Fruit fly (Drosophila melanogaster) whole organism, embryonic: ENCODE data around the gene Hpr1.

Experiments used
- Abd-B ChIP-seq: fragments of 200-800 bp; sonication (Bioruptor generic); optimal IDR thresholded peaks from 2 replicates; lab custom pipeline; 2018; ENCODE audit warnings: missing biosample characterization, mild to moderate bottlenecking, missing genetic modification characterization, moderate library complexity
- Antp ChIP-seq: fragments of 200-800 bp; sonication (Bioruptor generic); optimal IDR thresholded peaks from 3 replicates; lab custom pipeline; 2016; ENCODE audit warnings: missing biosample characterization, missing genetic modification characterization
- B-H1 ChIP-seq: fragments of 200-800 bp; sonication (Bioruptor generic); IDR thresholded peaks from 3 replicates; pipeline ENCODE4 v1.3.6; 2022; ENCODE audit warnings: missing biosample characterization, missing genetic modification characterization
- B-H2 ChIP-seq: fragments of 200-800 bp; sonication (Bioruptor generic); optimal IDR thresholded peaks from 2 replicates; lab custom pipeline; 2018; ENCODE audit warnings: missing biosample characterization, mild to moderate bottlenecking, missing genetic modification characterization
- Blimp-1 ChIP-seq: fragments of 200-800 bp; sonication (Bioruptor generic); optimal IDR thresholded peaks from 3 replicates; lab custom pipeline; 2018; ENCODE audit warnings: missing biosample characterization, missing genetic modification characterization, mild to moderate bottlenecking, moderate library complexity, missing genetic modification reagents
- BtbVII ChIP-seq: fragments of 200-800 bp; sonication (Bioruptor generic); optimal IDR thresholded peaks from 3 replicates; lab custom pipeline; 2017; ENCODE audit warnings: missing biosample characterization, mild to moderate bottlenecking, missing genetic modification characterization
- CG12219 ChIP-seq: fragments of 200-800 bp; sonication (Bioruptor generic); optimal IDR thresholded peaks from 3 replicates; lab custom pipeline; 2018; ENCODE audit warnings: missing biosample characterization, mild to moderate bottlenecking, missing genetic modification characterization
- CG13624 ChIP-seq: fragments of 200-800 bp; sonication (Bioruptor generic); optimal IDR thresholded peaks from 2 replicates; lab custom pipeline; 2016; ENCODE audit warnings: missing biosample characterization, missing genetic modification characterization
- CG15073 ChIP-seq: fragments of 200-800 bp; sonication (Bioruptor generic); optimal IDR thresholded peaks from 2 replicates; lab custom pipeline; 2016; ENCODE audit warnings: missing biosample characterization, missing genetic modification characterization
- CG15269 ChIP-seq: fragments of 200-800 bp; sonication (Bioruptor generic); optimal IDR thresholded peaks from 2 replicates; lab custom pipeline; 2018; ENCODE audit warnings: missing biosample characterization, mild to moderate bottlenecking, missing genetic modification characterization, moderate library complexity
- CG32532 ChIP-seq: fragments of 200-800 bp; sonication (Bioruptor generic); IDR thresholded peaks from 2 replicates; pipeline ENCODE4 v1.3.6; 2022; ENCODE audit warnings: missing biosample characterization, missing genetic modification characterization
- CG3407 ChIP-seq: fragments of 200-800 bp; sonication (Bioruptor generic); optimal IDR thresholded peaks from 2 replicates; lab custom pipeline; 2018; ENCODE audit warnings: missing biosample characterization, mild to moderate bottlenecking, missing genetic modification characterization
- CG34422 ChIP-seq: fragments of 200-800 bp; sonication (Bioruptor generic); IDR thresholded peaks from 3 replicates; pipeline ENCODE4 v1.3.6; 2022; ENCODE audit warnings: missing biosample characterization, missing genetic modification characterization
- CG4360 ChIP-seq: fragments of 200-800 bp; sonication (Bioruptor generic); IDR thresholded peaks from 2 replicates; pipeline ENCODE4 v1.3.6; 2022; ENCODE audit warnings: missing biosample characterization, missing genetic modification characterization
- CG4820 ChIP-seq: fragments of 200-800 bp; sonication (Bioruptor generic); optimal IDR thresholded peaks from 3 replicates; lab custom pipeline; 2016; ENCODE audit warnings: missing biosample characterization, missing genetic modification characterization
- CG6813 ChIP-seq: fragments of 200-800 bp; sonication (Bioruptor generic); optimal IDR thresholded peaks from 2 replicates; lab custom pipeline; 2017; ENCODE audit warnings: missing biosample characterization, missing genetic modification characterization, mild to moderate bottlenecking, moderate library complexity, missing genetic modification reagents
- CG8388 ChIP-seq: fragments of 200-800 bp; sonication (Bioruptor generic); optimal IDR thresholded peaks from 2 replicates; lab custom pipeline; 2019; ENCODE audit warnings: missing biosample characterization, mild to moderate bottlenecking, missing genetic modification characterization, moderate library complexity
- CG8478 ChIP-seq: fragments of >200 bp; optimal IDR thresholded peaks from 2 replicates; lab custom pipeline; 2018
- CG8944 ChIP-seq: fragments of 200-800 bp; sonication (Bioruptor generic); optimal IDR thresholded peaks from 3 replicates; lab custom pipeline; 2016; ENCODE audit warnings: missing biosample characterization, missing genetic modification characterization
- CG9609 ChIP-seq: fragments of 200-800 bp; sonication (Bioruptor generic); optimal IDR thresholded peaks from 3 replicates; lab custom pipeline; 2016; ENCODE audit warnings: missing biosample characterization, missing genetic modification characterization
- Dll ChIP-seq: fragments of 200-800 bp; sonication (Bioruptor generic); IDR thresholded peaks from 4 replicates; pipeline ENCODE4 v1.3.6; 2022; ENCODE audit warnings: missing biosample characterization, missing genetic modification characterization; ENCODE audit not compliant: partially characterized antibody
- H15 ChIP-seq: fragments of 200-800 bp; sonication (Bioruptor generic); IDR thresholded peaks from 3 replicates; pipeline ENCODE4 v1.3.6; 2022; ENCODE audit warnings: missing biosample characterization, missing genetic modification characterization
- HLHmδ ChIP-seq: fragments of 200-800 bp; sonication (Bioruptor generic); optimal IDR thresholded peaks from 2 replicates; lab custom pipeline; 2018; ENCODE audit warnings: missing biosample characterization, mild to moderate bottlenecking, missing genetic modification characterization, moderate library complexity
- Hr39 ChIP-seq: fragments of >200 bp; optimal IDR thresholded peaks from 2 replicates; lab custom pipeline; 2017
- Hr78 ChIP-seq, 2 experiments: fragments of 200-800 bp in 1 of 2; fragments of >200 bp in 1 of 2; sonication (Bioruptor generic) in 1 of 2; optimal IDR thresholded peaks; 2 replicates each; lab custom pipeline; 2017 to 2019; ENCODE audit warnings: missing biosample characterization in 2 of 2, missing genetic modification characterization in 2 of 2, mild to moderate bottlenecking in 1 of 2, moderate library complexity in 1 of 2
- MBD-R2 ChIP-seq: fragments of 200-800 bp; sonication (Bioruptor generic); IDR thresholded peaks from 2 replicates; pipeline ENCODE4 v1.3.6; 2022; ENCODE audit warnings: missing biosample characterization, missing genetic modification characterization
- MESR4 ChIP-seq: fragments of 200-800 bp; sonication (Bioruptor generic); optimal IDR thresholded peaks from 2 replicates; lab custom pipeline; 2018; ENCODE audit warnings: missing biosample characterization, mild to moderate bottlenecking, missing genetic modification characterization, moderate library complexity
- Med ChIP-seq: fragments of 200-800 bp; sonication (Bioruptor generic); peaks from one replicate; lab custom pipeline; 2016; ENCODE audit warnings: missing biosample characterization, missing genetic modification characterization, mild to moderate bottlenecking, inconsistent platforms, moderate library complexity
- Mes4 ChIP-seq: fragments of 200-800 bp; sonication (Bioruptor generic); optimal IDR thresholded peaks from 2 replicates; lab custom pipeline; 2016; ENCODE audit warnings: missing biosample characterization, missing genetic modification characterization
- Oli ChIP-seq: fragments of 200-800 bp; sonication (Bioruptor generic); optimal IDR thresholded peaks from 2 replicates; lab custom pipeline; 2018; ENCODE audit warnings: missing biosample characterization, mild to moderate bottlenecking, missing genetic modification characterization, moderate library complexity
- Sry-δ ChIP-seq: fragments of 200-800 bp; sonication (Bioruptor generic); optimal IDR thresholded peaks from 2 replicates; lab custom pipeline; 2016; ENCODE audit warnings: missing biosample characterization, missing genetic modification characterization
- Taf1 ChIP-seq: fragments of 200-800 bp; sonication (Bioruptor generic); IDR thresholded peaks from 2 replicates; pipeline ENCODE4 v1.3.6; 2022; ENCODE audit warnings: missing biosample characterization, missing genetic modification characterization
- ac ChIP-seq: fragments of 200-800 bp; sonication (Bioruptor generic); optimal IDR thresholded peaks from 3 replicates; lab custom pipeline; 2017; ENCODE audit warnings: missing biosample characterization, mild to moderate bottlenecking, missing genetic modification characterization
- aop ChIP-seq: fragments of 200-800 bp; sonication (Bioruptor generic); IDR thresholded peaks from 2 replicates; pipeline ENCODE4 v1.3.6; 2022; ENCODE audit warnings: missing biosample characterization, missing genetic modification characterization
- cad ChIP-seq: fragments of >200 bp; optimal IDR thresholded peaks from 2 replicates; lab custom pipeline; 2017; ENCODE audit warnings: missing biosample characterization, missing genetic modification characterization
- crol ChIP-seq: fragments of 200-800 bp; sonication (Bioruptor generic); IDR thresholded peaks from 2 replicates; pipeline ENCODE4 v1.3.6; 2022; ENCODE audit warnings: missing biosample characterization, missing genetic modification characterization
- dimm ChIP-seq: fragments of 200-800 bp; sonication (Bioruptor generic); IDR thresholded peaks from 2 replicates; pipeline ENCODE4 v1.3.6; 2022; ENCODE audit warnings: missing biosample characterization, missing genetic modification characterization
- exex ChIP-seq: fragments of 200-800 bp; sonication (Bioruptor generic); optimal IDR thresholded peaks from 4 replicates; lab custom pipeline; 2018; ENCODE audit warnings: missing biosample characterization, mild to moderate bottlenecking, missing genetic modification characterization, moderate library complexity
- gem ChIP-seq: fragments of 200-800 bp; sonication (Bioruptor generic); optimal IDR thresholded peaks from 2 replicates; lab custom pipeline; 2019; ENCODE audit warnings: missing biosample characterization, mild to moderate bottlenecking, missing genetic modification characterization, moderate library complexity
- gt ChIP-seq: fragments of 200-800 bp; sonication (Bioruptor generic); IDR thresholded peaks from 2 replicates; pipeline ENCODE4 v1.3.6; 2022; ENCODE audit warnings: missing biosample characterization, missing genetic modification characterization
- insv ChIP-seq, 2 experiments: fragments of 200-800 bp; sonication (Bioruptor generic); optimal IDR thresholded peaks; 3 replicates each; lab custom pipeline; 2016 to 2018; ENCODE audit warnings: missing biosample characterization in 2 of 2, missing genetic modification characterization in 2 of 2
- kay ChIP-seq: fragments of 200-800 bp; sonication (Bioruptor generic); optimal IDR thresholded peaks from 2 replicates; lab custom pipeline; 2016; ENCODE audit warnings: missing biosample characterization, missing genetic modification characterization
- kni ChIP-seq: fragments of 200-800 bp; sonication (Bioruptor generic); optimal IDR thresholded peaks from 3 replicates; lab custom pipeline; 2017; ENCODE audit warnings: mild to moderate bottlenecking, missing biosample characterization, missing genetic modification reagents, missing genetic modification characterization
- nerfin-2 ChIP-seq: fragments of 200-800 bp; sonication (Bioruptor generic); IDR thresholded peaks from 2 replicates; pipeline ENCODE4 v1.3.6; 2022; ENCODE audit warnings: missing biosample characterization, missing genetic modification characterization; ENCODE audit not compliant: partially characterized antibody
- schlank ChIP-seq: fragments of 200-800 bp; sonication (Bioruptor generic); optimal IDR thresholded peaks from 2 replicates; lab custom pipeline; 2018; ENCODE audit warnings: missing biosample characterization, mild to moderate bottlenecking, missing genetic modification characterization
- seq ChIP-seq: fragments of 200-800 bp; sonication (Bioruptor generic); IDR thresholded peaks from 2 replicates; pipeline ENCODE4 v1.3.6; 2022; ENCODE audit warnings: missing biosample characterization, missing genetic modification characterization
- sug ChIP-seq: fragments of 200-800 bp; optimal IDR thresholded peaks from 2 replicates; lab custom pipeline; 2019; ENCODE audit warnings: missing biosample characterization, mild to moderate bottlenecking, missing genetic modification characterization, moderate library complexity
- unc-4 ChIP-seq: fragments of 200-800 bp; sonication (Bioruptor generic); IDR thresholded peaks from 2 replicates; pipeline ENCODE4 v1.3.6; 2022; ENCODE audit warnings: missing biosample characterization, missing genetic modification characterization; ENCODE audit not compliant: partially characterized antibody
- zfh2 ChIP-seq: fragments of 200-800 bp; sonication (Bioruptor generic); optimal IDR thresholded peaks from 2 replicates; lab custom pipeline; 2016; ENCODE audit warnings: missing biosample characterization, missing genetic modification characterization

Gene Hpr1

DNA sequence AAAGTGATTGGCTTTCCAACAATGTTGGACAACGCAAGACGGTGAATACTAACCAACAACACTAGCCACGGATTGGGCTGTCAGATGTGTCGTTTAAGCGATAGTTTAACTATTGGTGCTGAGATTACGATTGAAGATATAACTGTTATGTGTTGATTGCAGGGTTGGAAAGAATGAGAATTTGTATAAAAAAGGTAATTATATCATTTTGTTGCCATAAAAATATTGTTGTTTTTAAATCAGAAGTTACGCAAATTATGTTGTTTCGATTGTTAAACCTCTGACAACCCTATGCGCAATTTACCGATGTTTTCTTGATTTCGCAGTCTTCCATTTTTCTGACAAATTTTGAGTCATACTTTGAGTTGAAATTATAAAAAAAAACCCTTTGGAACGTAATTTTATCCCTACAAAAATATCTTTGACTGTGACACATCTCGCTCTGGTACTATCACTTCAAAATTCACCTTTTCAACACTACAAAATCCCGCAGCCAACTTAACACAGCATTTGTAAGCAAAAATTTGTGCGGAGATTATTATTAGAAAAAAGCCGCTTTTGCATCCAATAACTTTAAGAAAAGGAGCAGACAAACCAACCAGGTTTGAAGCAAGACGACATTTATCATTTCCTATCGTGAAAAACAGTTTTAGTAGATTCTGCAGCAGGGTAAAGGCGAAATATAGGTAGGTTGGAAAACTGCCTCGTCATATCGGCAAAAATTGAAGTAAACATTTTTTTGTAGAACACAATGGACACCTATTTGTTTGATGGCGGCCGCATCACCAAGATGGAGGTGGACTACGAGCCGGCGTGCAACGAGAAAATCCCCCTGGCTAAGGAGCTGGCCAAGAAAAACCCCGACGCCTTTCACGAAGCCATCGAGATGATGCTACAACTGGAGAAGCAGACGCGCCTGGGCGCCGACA lies 32.0 kb downstream of the Hpr1 start, which contains the start of the genes Hat1 and Rpn5 (continued):
- TF ChIP-seq CG3407 (peak; percentile 59), B-H1 (GFP tag; lab: Robert Waterston, UW) (peak; percentile 56; the same call in 2 of the 3 replicates), ac (no peak), Hr39 (lab: Kevin White, UChicago) (no peak), cad (GFP tag; lab: Kevin White, UChicago) (no peak), kni (GFP tag; lab: Kevin White, UChicago) (no peak), HLHmδ (GFP tag; lab: Kevin White, UChicago) (no peak), Oli (peak; percentile 75), crol (GFP tag; lab: Robert Waterston, UW) (no peak), CG13624 (GFP tag; lab: Kevin White, UChicago) (peak; percentile 95), CG8944 (GFP tag; lab: Kevin White, UChicago) (peak; percentile 85), CG4820 (GFP tag; lab: Kevin White, UChicago) (peak; percentile 85), Abd-B (peak; percentile 85), MESR4 (GFP tag; lab: Kevin White, UChicago) (peak; percentile 35), dimm (no peak), Taf1 (GFP tag; lab: Robert Waterston, UW) (peak; percentile 58; the same call in 1 of the 2 replicates), insv (GFP tag; optimal IDR thresholded peaks at IDR 0.05; lab: Kevin White, UChicago) (peak in 1 of 2 experiments; percentile 53), CG6813 (GFP tag; lab: Kevin White, UChicago) (no peak), zfh2 (peak; percentile 96), CG34422 (GFP tag; lab: Robert Waterston, UW) (peak; percentile 36; the same call in 2 of the 3 replicates), CG8388 (GFP tag; lab: Kevin White, UChicago) (peak; percentile 73), unc-4 (peak; percentile 76; the same call in 1 of the 2 replicates), schlank (tag; lab: Kevin White, UChicago) (peak; percentile 27), CG12219 (GFP tag; lab: Kevin White, UChicago) (no peak), CG9609 (peak; percentile 90), nerfin-2 (GFP tag; lab: Robert Waterston, UW) (peak; percentile 68), gt (GFP tag; lab: Robert Waterston, UW) (no peak), Antp (GFP tag; lab: Kevin White, UChicago) (peak; percentile 91), sug (tag; lab: Kevin White, UChicago) (peak; percentile 70), CG15073 (GFP tag; lab: Kevin White, UChicago) (peak; percentile 32), B-H2 (GFP tag; lab: Kevin White, UChicago) (peak; percentile 31), MBD-R2 (peak; percentile 85), Blimp-1 (peak; percentile 56), exex (peak; percentile 32), Dll (GFP tag; lab: Robert Waterston, UW) (peak; percentile 87), BtbVII (peak; percentile 60), Hr78 (GFP tag; optimal IDR thresholded peaks at IDR 0.05; lab: Kevin White, UChicago) (no peak), CG15269 (tag; lab: Kevin White, UChicago) (peak; percentile 70), kay (GFP tag; lab: Kevin White, UChicago) (peak; percentile 87), H15 (GFP tag; lab: Robert Waterston, UW) (0 out of 3 replicates have a peak, but pooled peaks have one; percentile 31), CG32532 (peak; percentile 77), aop (no peak), CG4360 (GFP tag; lab: Robert Waterston, UW) (no peak), Mes4 (GFP tag; lab: Kevin White, UChicago) (peak; percentile 83), Sry-δ (GFP tag; lab: Kevin White, UChicago) (peak; percentile 85), gem (tag; lab: Kevin White, UChicago) (peak; percentile 78), Med (GFP tag; lab: Kevin White, UChicago) (peak; percentile 97), CG8478 (lab: Kevin White, UChicago) (no peak), seq (GFP tag; lab: Robert Waterston, UW) (peak; percentile 44; the same call in 1 of the 2 replicates)
